Worm (Caenorhabditis elegans): Measurements from ENCODE around the gene Y60A3A.8.

Gene Y60A3A.8

DNA sequence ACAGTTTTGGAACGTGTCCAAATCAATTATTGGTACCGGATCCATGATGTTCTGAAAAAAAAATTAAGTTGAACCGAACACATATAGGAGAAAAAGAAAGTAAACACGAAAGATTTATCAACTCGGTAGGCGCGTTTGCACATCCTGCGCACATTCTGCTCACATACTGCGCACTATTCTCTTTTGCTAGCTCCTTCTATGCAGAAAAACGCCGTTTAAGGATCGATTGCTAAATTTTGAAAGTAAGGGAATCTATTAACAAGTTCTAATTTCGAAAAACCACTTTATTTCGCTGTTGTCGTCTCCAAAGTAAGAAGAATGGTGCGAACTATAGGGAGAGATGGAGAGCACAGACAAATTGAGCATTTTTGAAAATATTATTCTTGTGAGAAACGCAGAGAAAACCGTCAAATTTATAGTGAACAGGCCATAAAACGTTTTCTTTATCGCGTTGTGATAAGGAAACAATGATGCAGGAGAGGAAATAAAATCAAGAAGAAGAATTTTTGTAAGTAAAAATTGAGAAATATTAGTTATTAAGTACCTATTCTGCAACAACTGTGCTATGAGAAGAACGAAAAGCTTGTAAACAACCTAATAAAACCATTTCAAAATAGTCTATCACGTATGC lies 32.2 kb downstream of the Y60A3A.8 start, which contains the start of gene Y60A3A.24 (continued):
- TF ChIP-seq spr-1 (tag; optimal IDR thresholded peaks at IDR 0.05): no peak
- no peak for TF ChIP-seq ctbp-1 (GFP tag; IDR thresholded peaks at IDR 0.05)
- TF ChIP-seq spr-3 (GFP tag; optimal IDR thresholded peaks at IDR 0.05): no peak

DNA sequence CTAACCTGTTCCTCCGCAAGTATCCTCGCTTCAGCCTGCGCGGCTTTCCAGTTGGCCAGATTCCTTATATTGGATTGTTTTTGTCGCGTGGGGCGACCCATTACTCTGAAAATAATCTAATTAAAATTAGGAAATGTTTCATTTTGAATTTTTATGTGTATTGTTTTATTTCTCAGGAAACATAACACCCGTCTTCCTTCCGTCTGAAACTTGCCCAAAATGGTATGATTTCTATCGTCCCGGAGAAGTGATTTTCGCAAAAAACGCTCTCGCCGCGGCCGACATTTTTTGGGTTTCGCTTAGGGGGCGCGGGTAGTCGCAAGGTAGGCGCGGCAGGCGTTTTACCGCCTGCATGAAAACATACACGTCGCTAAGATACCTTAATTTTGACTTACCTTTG lies 36.4 kb downstream of the Y60A3A.8 start, which contains the start of gene clec-260:
TSS of gene clec-260 (minus strand) at position 101 of the 400 bp plus-strand sequence.
- TF ChIP-seq nhr-42 (GFP tag; IDR thresholded peaks at IDR 0.05): no peak
- TF ChIP-seq aha-1 (tag): peak; percentile 42

DNA sequence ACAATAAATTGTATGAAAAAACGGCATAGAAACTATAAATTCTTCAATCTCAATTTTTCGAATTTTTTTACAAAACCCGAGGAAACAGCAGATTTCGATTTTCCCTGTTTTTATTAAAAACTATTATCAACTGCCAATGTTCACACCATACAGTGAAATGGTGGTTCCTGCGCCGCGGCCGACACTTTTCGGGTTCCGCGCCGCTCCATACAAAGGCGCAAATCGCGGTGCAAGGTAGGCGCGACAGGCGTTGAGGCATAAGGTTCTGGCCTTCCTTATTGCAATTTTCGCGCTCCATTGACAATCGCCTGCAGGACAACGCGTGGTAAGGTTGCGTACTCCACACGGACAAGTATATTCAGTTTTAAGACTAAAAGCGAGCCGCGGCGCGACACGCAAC lies 37.0 kb downstream of the Y60A3A.8 start:
- no peak for TF ChIP-seq ctbp-1 (GFP tag; IDR thresholded peaks at IDR 0.05)
- 0 out of 2 replicates have a peak, but pooled peaks have one; percentile 18 for TF ChIP-seq egl-43 (GFP tag; IDR thresholded peaks at IDR 0.05)
- peak; percentile 33 for TF ChIP-seq set-16 (GFP tag; IDR thresholded peaks at IDR 0.05)
- TF ChIP-seq skn-1 (tag; optimal IDR thresholded peaks at IDR 0.05): no peak

DNA sequence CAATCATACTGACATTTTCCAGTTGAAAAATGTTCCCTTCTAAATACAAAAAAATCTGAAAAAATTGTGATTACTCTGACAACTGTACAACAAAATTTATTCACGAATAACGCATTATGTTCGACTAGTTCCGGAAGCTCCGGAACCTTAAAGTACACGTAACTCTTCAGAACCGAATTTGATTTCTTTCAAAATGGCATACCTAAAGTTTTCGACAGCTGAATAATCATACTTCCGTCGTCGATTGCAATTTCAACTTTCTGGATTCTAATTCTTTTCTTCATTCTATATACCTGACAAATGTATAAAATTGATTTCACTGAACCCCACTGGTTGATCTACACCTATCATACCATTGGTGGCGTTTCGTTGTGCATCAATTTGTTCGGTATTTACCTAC lies 37.9 kb downstream of the Y60A3A.8 start, which contains the start of gene sri-67:
TSS of gene sri-67 (plus strand) at position 301 of the 400 bp plus-strand sequence.
- TF ChIP-seq R02D3.7 (tag; optimal IDR thresholded peaks at IDR 0.05) (no peak), mxl-3 (GFP tag; optimal IDR thresholded peaks at IDR 0.05) (no peak), nhr-76 (tag; optimal IDR thresholded peaks at IDR 0.05) (no peak), pqm-1 (tag; optimal IDR thresholded peaks at IDR 0.05) (no peak), lin-15B (tag; optimal IDR thresholded peaks at IDR 0.05) (no peak), tag-97 (GFP tag; IDR thresholded peaks at IDR 0.05) (no peak), arid-1 (GFP tag; conservative IDR thresholded peaks at IDR 0.05) (no peak), ctbp-1 (GFP tag; IDR thresholded peaks at IDR 0.05) (no peak), tra-1 (GFP tag; IDR thresholded peaks at IDR 0.05) (no peak), hlh-30 (tag; optimal IDR thresholded peaks at IDR 0.05; ENCODE audit: insufficient read depth) (no peak), T20F7.1 (GFP tag; optimal IDR thresholded peaks at IDR 0.05) (no peak), lsy-2 (tag; optimal IDR thresholded peaks at IDR 0.05) (no peak), lin-39 (tag; optimal IDR thresholded peaks at IDR 0.05) (no peak), gei-8 (GFP tag; optimal IDR thresholded peaks at IDR 0.05) (no peak), nhr-10 (tag; optimal IDR thresholded peaks at IDR 0.05) (no peak), hif-1 (tag; optimal IDR thresholded peaks at IDR 0.05) (no peak), zfp-2 (tag; optimal IDR thresholded peaks at IDR 0.05) (no peak)

DNA sequence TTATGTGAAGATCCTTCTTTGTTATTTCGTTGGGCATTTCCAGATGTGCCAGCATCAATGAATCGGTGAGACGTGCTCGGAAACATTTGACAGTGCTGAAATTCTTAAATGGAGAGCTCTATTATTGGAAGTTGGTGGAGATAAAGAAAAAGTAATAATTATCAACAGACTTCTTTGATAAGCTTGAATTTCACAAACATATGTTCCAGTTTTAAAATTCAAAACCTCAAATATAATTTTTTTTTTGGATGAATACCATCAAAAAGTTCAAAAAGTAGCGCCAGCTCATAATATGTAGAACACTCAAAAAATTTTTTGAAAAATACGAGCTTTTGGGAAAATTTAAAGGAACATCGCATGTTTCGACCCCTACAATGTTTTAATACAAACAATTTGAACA lies 44.3 kb downstream of the Y60A3A.8 start, which contains the start of gene Y60A3A.25:
TSS of gene Y60A3A.25 (minus strand) at position 101 of the 400 bp plus-strand sequence.
- no peak for TF ChIP-seq F44E2.7 (GFP tag; IDR thresholded peaks at IDR 0.05)
- no peak for TF ChIP-seq zag-1 (tag; optimal IDR thresholded peaks at IDR 0.05)
- TF ChIP-seq hlh-11 (tag; optimal IDR thresholded peaks at IDR 0.05): no peak
- no peak for TF ChIP-seq lin-39 (tag; optimal IDR thresholded peaks at IDR 0.05)
- no peak for TF ChIP-seq unc-39 (tag; optimal IDR thresholded peaks at IDR 0.05)
- TF ChIP-seq nhr-237 (tag; optimal IDR thresholded peaks at IDR 0.05): no peak
- TF ChIP-seq ceh-20 (GFP tag; IDR thresholded peaks at IDR 0.05): no peak
- no peak for TF ChIP-seq unc-62 (GFP tag; optimal IDR thresholded peaks at IDR 0.05 in 1 of 2)
- TF ChIP-seq unc-62 (tag; optimal IDR thresholded peaks at IDR 0.05): no peak
- no peak for TF ChIP-seq dmd-6 (GFP tag; IDR thresholded peaks at IDR 0.05)
- TF ChIP-seq nhr-11 (tag; optimal IDR thresholded peaks at IDR 0.05): no peak
- TF ChIP-seq spr-3 (GFP tag; optimal IDR thresholded peaks at IDR 0.05): no peak
- TF ChIP-seq lin-1 (GFP tag; IDR thresholded peaks at IDR 0.05): no peak
- TF ChIP-seq lin-15B (tag; optimal IDR thresholded peaks at IDR 0.05): no peak

Data from whole organism, L4 larva.